Worm (Caenorhabditis elegans): Measurements from ENCODE around the gene F22E5.17.

The F22E5.17 gene

DNA sequence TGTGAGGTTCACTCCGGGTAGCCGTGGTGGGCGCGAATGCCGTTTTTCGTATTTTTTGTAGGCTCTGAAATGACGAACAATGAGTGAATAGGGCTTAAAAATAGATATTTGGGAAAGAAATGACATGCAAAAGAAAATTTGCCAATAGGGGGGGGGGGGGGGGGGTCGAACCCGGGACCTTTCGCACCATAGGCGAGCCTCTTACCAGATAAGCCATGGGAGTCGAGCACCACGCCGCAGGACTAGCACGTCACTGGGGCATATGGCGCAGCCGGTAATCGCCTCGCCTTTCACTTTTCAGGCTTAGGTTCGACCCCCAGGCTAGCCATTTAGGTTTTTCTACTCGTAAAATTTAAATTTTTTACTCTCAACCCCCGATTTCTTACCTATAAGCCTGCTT, 41.4 kb downstream of the F22E5.17 start:
- TF ChIP-seq C16A3.4 (tag; optimal IDR thresholded peaks at IDR 0.05) (no peak), xbp-1 (tag; optimal IDR thresholded peaks at IDR 0.05) (no peak), grh-1 (GFP tag; IDR thresholded peaks at IDR 0.05) (no peak), zag-1 (tag; optimal IDR thresholded peaks at IDR 0.05) (no peak), ztf-4 (tag; optimal IDR thresholded peaks at IDR 0.05) (no peak), nhr-77 (tag; optimal IDR thresholded peaks at IDR 0.05) (no peak), egl-27 (tag; optimal IDR thresholded peaks at IDR 0.05) (no peak), sptf-1 (tag; optimal IDR thresholded peaks at IDR 0.05) (no peak), ceh-8 (GFP tag; optimal IDR thresholded peaks at IDR 0.05) (no peak), fkh-8 (tag; optimal IDR thresholded peaks at IDR 0.05) (no peak), F16B12.6 (tag; optimal IDR thresholded peaks at IDR 0.05) (no peak), efl-3 (GFP tag; optimal IDR thresholded peaks at IDR 0.05) (no peak), swsn-7 (tag; optimal IDR thresholded peaks at IDR 0.05) (no peak), lir-3 (tag; optimal IDR thresholded peaks at IDR 0.05; ENCODE audit: poor library complexity) (no peak), zip-4 (GFP tag; optimal IDR thresholded peaks at IDR 0.05) (no peak), lin-14 (GFP tag; optimal IDR thresholded peaks at IDR 0.05) (no peak), hlh-17 (GFP tag; optimal IDR thresholded peaks at IDR 0.05; ENCODE audit: borderline replicate concordance) (no peak), fos-1 (tag; optimal IDR thresholded peaks at IDR 0.05) (no peak), sup-37 (GFP tag; optimal IDR thresholded peaks at IDR 0.05) (no peak)

DNA sequence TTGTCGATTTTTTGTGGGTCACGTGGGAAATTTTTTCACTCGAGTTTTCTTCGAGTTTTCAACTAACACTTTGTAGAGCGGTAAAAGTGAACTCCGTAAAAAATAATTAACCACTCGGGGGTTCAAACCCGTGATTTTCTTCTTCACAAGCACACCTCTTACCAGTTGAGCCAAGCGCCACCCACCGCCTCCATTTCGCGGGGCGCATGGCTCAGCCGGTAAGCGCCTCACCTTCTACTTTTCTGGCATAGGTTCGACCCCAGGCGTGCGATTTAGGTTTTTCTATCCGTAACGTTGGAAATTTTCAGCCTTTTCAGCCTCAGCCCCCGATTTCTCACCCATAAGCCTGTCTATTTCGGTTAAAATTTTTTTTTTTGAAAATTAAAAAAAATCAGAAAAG, 44.2 kb downstream of the F22E5.17 start:
- TF ChIP-seq ceh-88 (GFP tag; IDR thresholded peaks at IDR 0.05) (no peak), nhr-20 (tag; optimal IDR thresholded peaks at IDR 0.05) (no peak), nhr-77 (tag; optimal IDR thresholded peaks at IDR 0.05) (no peak), ztf-4 (tag; optimal IDR thresholded peaks at IDR 0.05) (no peak), egl-13 (tag; optimal IDR thresholded peaks at IDR 0.05) (no peak), elt-3 (tag; optimal IDR thresholded peaks at IDR 0.05) (no peak), nhr-85 (tag) (no peak)

DNA sequence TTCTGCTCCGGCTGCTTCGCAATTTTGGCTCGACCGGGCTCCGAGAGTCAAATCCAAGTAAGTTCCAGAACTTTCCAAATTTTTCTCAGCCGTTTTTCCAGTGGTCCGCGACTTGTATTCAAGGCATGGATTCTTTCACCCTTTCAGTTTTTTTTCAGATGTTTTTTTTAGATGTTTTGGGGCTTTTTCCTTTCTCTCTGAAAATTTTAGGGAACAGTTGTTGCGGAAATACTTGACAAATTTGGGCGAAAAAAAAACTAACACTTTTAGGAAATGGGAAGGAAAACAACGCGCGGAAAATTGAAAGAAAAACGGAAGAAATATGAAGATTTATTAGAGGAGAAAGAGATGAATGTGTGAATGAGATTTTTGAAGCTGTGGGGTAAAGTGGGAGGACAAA, 47.7 kb downstream of the F22E5.17 start, which contains the start of the genes T05A8.11 and nep-2:
Gene T05A8.11 (minus strand): TSS at position 101 of the 400 bp plus-strand sequence.
Gene nep-2 (minus strand): TSS at position 192 of the 400 bp plus-strand sequence.
- no peak for TF ChIP-seq C16A3.4 (tag; optimal IDR thresholded peaks at IDR 0.05)
- no peak for TF ChIP-seq nhr-76 (tag; optimal IDR thresholded peaks at IDR 0.05)
- TF ChIP-seq nhr-20 (tag; optimal IDR thresholded peaks at IDR 0.05) = no peak
- no peak for TF ChIP-seq snpc-4 (tag; optimal IDR thresholded peaks at IDR 0.05)
- TF ChIP-seq ces-1 (GFP tag; optimal IDR thresholded peaks at IDR 0.05) = no peak
- TF ChIP-seq nhr-47 (tag; optimal IDR thresholded peaks at IDR 0.05) = no peak
- TF ChIP-seq elt-3 (tag; optimal IDR thresholded peaks at IDR 0.05) = no peak

DNA sequence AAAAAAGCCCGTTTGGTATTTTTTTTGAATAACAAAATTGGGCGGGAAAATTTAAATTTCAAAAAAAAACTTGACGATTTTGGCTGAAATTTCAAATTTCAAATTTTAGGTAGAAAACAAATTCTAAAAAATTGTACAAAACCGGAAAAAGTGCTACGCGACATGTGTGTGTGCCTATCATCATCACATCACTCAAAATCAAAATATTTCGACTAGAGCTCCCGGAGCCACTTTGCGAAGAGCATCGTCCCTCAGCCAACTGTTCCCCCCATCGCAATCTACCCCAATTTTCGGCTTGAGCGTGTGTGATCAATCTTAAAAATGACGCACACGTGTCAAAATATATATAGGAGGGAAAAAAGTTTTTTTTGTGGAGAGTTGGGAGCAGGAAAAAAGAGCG, 48.9 kb downstream of the F22E5.17 start:
- TF ChIP-seq nhr-71 (tag; optimal IDR thresholded peaks at IDR 0.05) (peak; percentile 0), rnt-1 (tag; optimal IDR thresholded peaks at IDR 0.05) (peak; percentile 43), sox-4 (tag; optimal IDR thresholded peaks at IDR 0.05) (no peak), fkh-4 (tag; optimal IDR thresholded peaks at IDR 0.05; ENCODE audit: borderline replicate concordance) (no peak), sptf-1 (tag; optimal IDR thresholded peaks at IDR 0.05) (no peak), mep-1 (tag; optimal IDR thresholded peaks at IDR 0.05) (no peak), lin-14 (GFP tag; optimal IDR thresholded peaks at IDR 0.05) (peak; percentile 33)

All from whole organism, L1 larva.